Fruit fly (Drosophila melanogaster): ENCODE measurements around the gene Unc-76.

Unc-76 gene

dm6 chrX:2094072-2094761 lies 13.8 kb downstream of the Unc-76 start, which contains the start of gene csw (continued):
- peak; percentile 62 for TF ChIP-seq Sin3A (optimal IDR thresholded peaks at IDR 0.05)
- no peak for TF ChIP-seq psq (GFP tag; optimal IDR thresholded peaks at IDR 0.05)
- no peak for TF ChIP-seq CkIIα-i1 (GFP tag; IDR thresholded peaks at IDR 0.05)
- no peak for TF ChIP-seq HLH3B (GFP tag; IDR thresholded peaks at IDR 0.05)
- no peak for TF ChIP-seq CG32767 (GFP tag; IDR thresholded peaks at IDR 0.05)
- no peak for TF ChIP-seq CG4328 (GFP tag; optimal IDR thresholded peaks at IDR 0.05)
- peak; percentile 31; the same call in 1 of the 3 replicates for TF ChIP-seq dysf (GFP tag; IDR thresholded peaks at IDR 0.05)
- TF ChIP-seq YL-1 (GFP tag; optimal IDR thresholded peaks at IDR 0.05): peak; percentile 72
- TF ChIP-seq sob (GFP tag; IDR thresholded peaks at IDR 0.05): peak; percentile 71; the same call in 1 of the 2 replicates
- TF ChIP-seq ERR (GFP tag; optimal IDR thresholded peaks at IDR 0.05): peak; percentile 19
- no peak for TF ChIP-seq CG4360 (GFP tag; IDR thresholded peaks at IDR 0.05)
- TF ChIP-seq Trl (optimal IDR thresholded peaks at IDR 0.05): peak; percentile 12 to 72
- peak; percentile 39 for TF ChIP-seq Trl (GFP tag; optimal IDR thresholded peaks at IDR 0.05)
- TF ChIP-seq kah (GFP tag; optimal IDR thresholded peaks at IDR 0.05): no peak
- no peak for TF ChIP-seq CG31388 (GFP tag; optimal IDR thresholded peaks at IDR 0.05)
- no peak for TF ChIP-seq slp2 (GFP tag; optimal IDR thresholded peaks at IDR 0.05)
- TF ChIP-seq tin (GFP tag; optimal IDR thresholded peaks at IDR 0.05): peak; percentile 18
- 0 out of 2 replicates have a peak, but pooled peaks have one; percentile 34 for TF ChIP-seq CG11085 (GFP tag; IDR thresholded peaks at IDR 0.05)
- peak; percentile 67 for TF ChIP-seq ftz-f1 (GFP tag; optimal IDR thresholded peaks at IDR 0.05)
- no peak for TF ChIP-seq Kr (GFP tag; optimal IDR thresholded peaks at IDR 0.05)
- TF ChIP-seq nau (GFP tag; optimal IDR thresholded peaks at IDR 0.05): no peak
- TF ChIP-seq Meics (GFP tag; optimal IDR thresholded peaks at IDR 0.05): peak; percentile 11
- peak; percentile 41 for TF ChIP-seq NfI (GFP tag; optimal IDR thresholded peaks at IDR 0.05)
- TF ChIP-seq sim (GFP tag; IDR thresholded peaks at IDR 0.05): no peak
- TF ChIP-seq CG1529 (GFP tag; optimal IDR thresholded peaks at IDR 0.05): no peak
- TF ChIP-seq CG7987 (GFP tag; optimal IDR thresholded peaks at IDR 0.05): no peak
- TF ChIP-seq ci (GFP tag; IDR thresholded peaks at IDR 0.05): peak; percentile 65; the same call in 1 of the 3 replicates
- no peak for TF ChIP-seq Oli (tag; optimal IDR thresholded peaks at IDR 0.05)
- TF ChIP-seq pum (GFP tag; optimal IDR thresholded peaks at IDR 0.05): peak; percentile 53
- peak; percentile 99 for TF ChIP-seq CG4617 (GFP tag; optimal IDR thresholded peaks at IDR 0.05; ENCODE audit: borderline replicate concordance)
- TF ChIP-seq sens-2 (GFP tag; IDR thresholded peaks at IDR 0.05): no peak
- TF ChIP-seq bcd (GFP tag; optimal IDR thresholded peaks at IDR 0.05): peak; percentile 30
- no peak for TF ChIP-seq fd64A (GFP tag; optimal IDR thresholded peaks at IDR 0.05)
- no peak for TF ChIP-seq tap (tag; optimal IDR thresholded peaks at IDR 0.05)
- TF ChIP-seq sisA (GFP tag; IDR thresholded peaks at IDR 0.05): peak; percentile 27; the same call in 1 of the 2 replicates
- no peak for TF ChIP-seq sima (GFP tag; optimal IDR thresholded peaks at IDR 0.05)
- TF ChIP-seq Fer2 (tag; optimal IDR thresholded peaks at IDR 0.05): no peak
- no peak for TF ChIP-seq wor (GFP tag; IDR thresholded peaks at IDR 0.05)
- TF ChIP-seq CG18764 (GFP tag; optimal IDR thresholded peaks at IDR 0.05): peak; percentile 24
- TF ChIP-seq Dref (GFP tag; IDR thresholded peaks at IDR 0.05): peak; percentile 54
- TF ChIP-seq Mes4 (GFP tag; optimal IDR thresholded peaks at IDR 0.05): no peak
- no peak for TF ChIP-seq oc (tag; optimal IDR thresholded peaks at IDR 0.05)
- peak; percentile 20 for TF ChIP-seq CG3995 (GFP tag; optimal IDR thresholded peaks at IDR 0.05)
- peak; percentile 41 for TF ChIP-seq fu2 (GFP tag; optimal IDR thresholded peaks at IDR 0.05)
- peak; percentile 47 for TF ChIP-seq CG12155 (GFP tag; optimal IDR thresholded peaks at IDR 0.05)
- TF ChIP-seq CG7372 (GFP tag; IDR thresholded peaks at IDR 0.05): no peak
- TF ChIP-seq Hand (GFP tag; optimal IDR thresholded peaks at IDR 0.05): no peak
- TF ChIP-seq Elba2 (GFP tag; optimal IDR thresholded peaks at IDR 0.05): peak; percentile 92
- peak; percentile 11 for TF ChIP-seq CG11398 (GFP tag; optimal IDR thresholded peaks at IDR 0.05)
- TF ChIP-seq z (GFP tag; IDR thresholded peaks at IDR 0.05): no peak
- TF ChIP-seq Antp (GFP tag; optimal IDR thresholded peaks at IDR 0.05): peak; percentile 60
- no peak for TF ChIP-seq Dip2 (GFP tag; IDR thresholded peaks at IDR 0.05)
